Worm (Caenorhabditis elegans) whole organism, young adult: Measurements from ENCODE around the gene col-155.

Experiments used
- B0019.2 ChIP-seq: fragments of 200-800 bp; sonication (Bioruptor generic); conservative IDR thresholded peaks from 2 replicates; pipeline ENCODE4 v1.3.6; 2022; ENCODE audit warnings: missing genetic modification reagents, missing genetic modification characterization, missing compliant biosample characterization
- B0261.1 ChIP-seq: sonication (generic microtip); optimal IDR thresholded peaks from 2 replicates; lab custom pipeline; 2016; ENCODE audit warnings: mild to moderate bottlenecking, missing genetic modification characterization, moderate library complexity, missing compliant biosample characterization
- C06A6.2 ChIP-seq: fragments of 200-800 bp; sonication (Bioruptor generic); conservative IDR thresholded peaks from 2 replicates; pipeline ENCODE4 v1.3.6; 2022; ENCODE audit warnings: missing genetic modification characterization, missing compliant biosample characterization
- D2030.7 ChIP-seq: fragments of 200-800 bp; sonication (Bioruptor generic); IDR thresholded peaks from 2 replicates; pipeline ENCODE4 v1.3.6; 2022; ENCODE audit warnings: missing genetic modification reagents, missing genetic modification characterization, missing compliant biosample characterization
- F10E7.11 ChIP-seq: sonication (generic microtip); optimal IDR thresholded peaks from 2 replicates; lab custom pipeline; 2017; ENCODE audit warnings: mild to moderate bottlenecking, missing genetic modification characterization, moderate library complexity, missing compliant biosample characterization
- F23B12.7 ChIP-seq: sonication (generic microtip); optimal IDR thresholded peaks from 2 replicates; lab custom pipeline; 2017; ENCODE audit warnings: missing genetic modification characterization, mild to moderate bottlenecking, missing compliant biosample characterization, antibody characterized with exemption, moderate library complexity; ENCODE audit not compliant: insufficient read depth
- F52B5.7 ChIP-seq: sonication (generic microtip); optimal IDR thresholded peaks from 2 replicates; lab custom pipeline; 2016; ENCODE audit warnings: mild to moderate bottlenecking, missing genetic modification characterization, missing compliant biosample characterization
- K12H6.12 ChIP-seq: fragments of 200-800 bp; sonication (Bioruptor generic); optimal IDR thresholded peaks from 2 replicates; lab custom pipeline; 2018; ENCODE audit warnings: mild to moderate bottlenecking, missing genetic modification characterization, missing compliant biosample characterization
- aptf-2 ChIP-seq: fragments of 200-800 bp; sonication (Bioruptor generic); conservative IDR thresholded peaks from 2 replicates; pipeline ENCODE4 v1.3.6; 2022; ENCODE audit warnings: missing genetic modification reagents, missing genetic modification characterization, missing compliant biosample characterization
- atf-7 ChIP-seq: sonication (generic microtip); optimal IDR thresholded peaks from 2 replicates; lab custom pipeline; 2017; ENCODE audit warnings: mild to moderate bottlenecking, missing genetic modification characterization, missing compliant biosample characterization
- attf-3 ChIP-seq: fragments of 200-800 bp; sonication (Bioruptor generic); conservative IDR thresholded peaks from 2 replicates; pipeline ENCODE4 v1.3.6; 2022; ENCODE audit warnings: missing genetic modification reagents, missing genetic modification characterization, missing compliant biosample characterization
- attf-6 ChIP-seq: fragments of 200-800 bp; sonication (Bioruptor generic); IDR thresholded peaks from 2 replicates; pipeline ENCODE4 v1.3.6; 2022; ENCODE audit warnings: missing genetic modification reagents, missing genetic modification characterization, missing compliant biosample characterization
- bed-1 ChIP-seq: fragments of 200-800 bp; sonication (Bioruptor generic); IDR thresholded peaks from 2 replicates; pipeline ENCODE4 v1.3.6; 2022; ENCODE audit warnings: missing genetic modification reagents, missing genetic modification characterization, missing compliant biosample characterization
- ccch-3 ChIP-seq: fragments of 200-800 bp; sonication (Bioruptor generic); optimal IDR thresholded peaks from 2 replicates; lab custom pipeline; 2018; ENCODE audit warnings: mild to moderate bottlenecking, missing genetic modification characterization, missing compliant biosample characterization
- cebp-1 ChIP-seq, 2 experiments: fragments of 200-800 bp in 1 of 2; sonication (Bioruptor generic) in 1 of 2; sonication (generic microtip) in 1 of 2; IDR thresholded peaks in 1 of 2; optimal IDR thresholded peaks in 1 of 2; 2 replicates each; pipeline versions ENCODE4 v1.3.6 to Lab custom; 2017 to 2022; ENCODE audit warnings: missing compliant biosample characterization in 2 of 2, missing genetic modification characterization in 2 of 2, mild to moderate bottlenecking in 1 of 2, missing genetic modification reagents in 1 of 2, moderate library complexity in 1 of 2
- chd-7 ChIP-seq: sonication (generic microtip); optimal IDR thresholded peaks from 2 replicates; lab custom pipeline; 2016; ENCODE audit warnings: mild to moderate bottlenecking, missing genetic modification characterization, moderate library complexity, missing compliant biosample characterization
- dox-1 ChIP-seq: fragments of 200-800 bp; sonication (Bioruptor generic); IDR thresholded peaks from 2 replicates; pipeline ENCODE4 v1.3.6; 2022; ENCODE audit warnings: missing genetic modification reagents, missing genetic modification characterization, missing compliant biosample characterization
- dpl-1 ChIP-seq: fragments of 150-350 bp; optimal IDR thresholded peaks from 2 replicates; lab custom pipeline; 2014; ENCODE audit warnings: missing biosample characterization, missing genetic modification reagents, missing genetic modification characterization
- egrh-3 ChIP-seq: fragments of 200-800 bp; sonication (Bioruptor generic); IDR thresholded peaks from 2 replicates; pipeline ENCODE4 v1.3.6; 2022; ENCODE audit warnings: missing genetic modification reagents, missing genetic modification characterization, missing compliant biosample characterization
- ekl-4 ChIP-seq: fragments of 200-800 bp; sonication (Bioruptor generic); IDR thresholded peaks from 2 replicates; pipeline ENCODE4 v1.3.6; 2022; ENCODE audit warnings: missing genetic modification reagents, missing genetic modification characterization, missing compliant biosample characterization
- him-1 ChIP-seq: sonication (generic microtip); optimal IDR thresholded peaks from 2 replicates; lab custom pipeline; 2016; ENCODE audit warnings: missing genotype, missing genetic modification reagents, missing genetic modification characterization, missing compliant biosample characterization
- hlh-12 ChIP-seq: sonication (generic microtip); optimal IDR thresholded peaks from 2 replicates; lab custom pipeline; 2016; ENCODE audit warnings: missing genetic modification characterization, missing compliant biosample characterization
- lag-1 ChIP-seq: fragments of 200-800 bp; sonication (Bioruptor generic); IDR thresholded peaks from 2 replicates; pipeline ENCODE4 v1.3.6; 2022; ENCODE audit warnings: missing genetic modification reagents, missing genetic modification characterization, missing compliant biosample characterization
- let-607 ChIP-seq, 2 experiments: fragments of 200-800 bp in 1 of 2; sonication (Bioruptor generic) in 1 of 2; sonication (generic microtip) in 1 of 2; optimal IDR thresholded peaks; 2 replicates each; lab custom pipeline; 2016 to 2018; ENCODE audit warnings: mild to moderate bottlenecking in 2 of 2, missing compliant biosample characterization in 2 of 2, missing genetic modification characterization in 2 of 2, moderate library complexity in 2 of 2, missing genotype in 1 of 2
- lin-40 ChIP-seq: sonication (generic microtip); optimal IDR thresholded peaks from 2 replicates; lab custom pipeline; 2016; ENCODE audit warnings: missing genetic modification characterization, mild to moderate bottlenecking, missing compliant biosample characterization, missing genotype, missing genetic modification reagents
- lir-1 ChIP-seq: fragments of 200-800 bp; sonication (Bioruptor generic); conservative IDR thresholded peaks from 2 replicates; pipeline ENCODE4 v1.3.6; 2022; ENCODE audit warnings: missing genetic modification reagents, missing genetic modification characterization, missing compliant biosample characterization
- lsl-1 ChIP-seq: fragments of 200-800 bp; sonication (Bioruptor generic); optimal IDR thresholded peaks from 2 replicates; lab custom pipeline; 2018; ENCODE audit warnings: mild to moderate bottlenecking, missing genetic modification characterization, moderate library complexity, missing compliant biosample characterization
- mel-28 ChIP-seq: sonication (generic microtip); optimal IDR thresholded peaks from 2 replicates; lab custom pipeline; 2016; ENCODE audit warnings: borderline replicate concordance, mild to moderate bottlenecking, missing genetic modification characterization, missing compliant biosample characterization
- nhr-80 ChIP-seq: sonication (generic microtip); optimal IDR thresholded peaks from 2 replicates; lab custom pipeline; 2016; ENCODE audit warnings: missing genetic modification characterization, missing compliant biosample characterization
- nhr-90 ChIP-seq: sonication (generic microtip); optimal IDR thresholded peaks from 2 replicates; lab custom pipeline; 2016; ENCODE audit warnings: missing genotype, mild to moderate bottlenecking, missing genetic modification characterization, missing compliant biosample characterization
- pbrm-1 ChIP-seq: fragments of 200-800 bp; sonication (Bioruptor generic); IDR thresholded peaks from 2 replicates; pipeline ENCODE4 v1.3.6; 2022; ENCODE audit warnings: missing genetic modification reagents, missing genetic modification characterization, missing compliant biosample characterization
- rcor-1 ChIP-seq: fragments of 200-800 bp; sonication (Bioruptor generic); IDR thresholded peaks from 2 replicates; pipeline ENCODE4 v1.3.6; 2022; ENCODE audit warnings: missing genetic modification reagents, missing genetic modification characterization, missing compliant biosample characterization
- repo-1 ChIP-seq: sonication (generic microtip); optimal IDR thresholded peaks from 2 replicates; lab custom pipeline; 2017; ENCODE audit warnings: mild to moderate bottlenecking, missing genetic modification characterization, missing compliant biosample characterization
- sdz-38 ChIP-seq: sonication (generic microtip); optimal IDR thresholded peaks from 2 replicates; lab custom pipeline; 2016; ENCODE audit warnings: missing genotype, missing genetic modification characterization, missing compliant biosample characterization
- snpc-1.1 ChIP-seq: sonication (generic microtip); optimal IDR thresholded peaks from 2 replicates; lab custom pipeline; 2017; ENCODE audit warnings: missing genetic modification characterization, mild to moderate bottlenecking, missing compliant biosample characterization, antibody characterized with exemption, moderate library complexity, missing genotype, missing genetic modification reagents; ENCODE audit not compliant: insufficient read depth
- snpc-1.3 ChIP-seq: sonication (generic microtip); optimal IDR thresholded peaks from 2 replicates; lab custom pipeline; 2017; ENCODE audit warnings: missing genetic modification characterization, mild to moderate bottlenecking, missing compliant biosample characterization, antibody characterized with exemption, moderate library complexity, missing genotype, missing genetic modification reagents; ENCODE audit not compliant: insufficient read depth
- somi-1 ChIP-seq: fragments of 200-800 bp; sonication (Bioruptor generic); optimal IDR thresholded peaks from 2 replicates; lab custom pipeline; 2018; ENCODE audit warnings: mild to moderate bottlenecking, missing genetic modification characterization, missing compliant biosample characterization
- tbp1 ChIP-seq: fragments of 200-800 bp; sonication (Bioruptor generic); optimal IDR thresholded peaks from 2 replicates; lab custom pipeline; 2018; ENCODE audit warnings: mild to moderate bottlenecking, missing genetic modification characterization, missing compliant biosample characterization
- tlf-1 ChIP-seq: fragments of 200-800 bp; sonication (Bioruptor generic); optimal IDR thresholded peaks from 2 replicates; lab custom pipeline; 2018; ENCODE audit warnings: mild to moderate bottlenecking, missing genetic modification characterization, missing compliant biosample characterization
- unc-62 ChIP-seq: fragments of 150-350 bp; optimal IDR thresholded peaks from 2 replicates; lab custom pipeline; 2014; ENCODE audit warnings: missing biosample characterization, missing genetic modification reagents, missing genetic modification characterization
- zfh-2 ChIP-seq: fragments of 200-800 bp; sonication (Bioruptor generic); conservative IDR thresholded peaks from 2 replicates; pipeline ENCODE4 v1.3.6; 2022; ENCODE audit warnings: missing genetic modification reagents, missing genetic modification characterization, missing compliant biosample characterization
- ztf-18 ChIP-seq: sonication (generic microtip); optimal IDR thresholded peaks from 2 replicates; lab custom pipeline; 2016; ENCODE audit warnings: missing genotype, mild to moderate bottlenecking, missing genetic modification characterization, missing compliant biosample characterization
- ztf-26 ChIP-seq: sonication (generic microtip); optimal IDR thresholded peaks from 2 replicates; lab custom pipeline; 2017; ENCODE audit warnings: missing genetic modification characterization, missing compliant biosample characterization
- ztf-28 ChIP-seq: fragments of 200-800 bp; sonication (Bioruptor generic); IDR thresholded peaks from 2 replicates; pipeline ENCODE4 v1.3.6; 2022; ENCODE audit warnings: missing genetic modification reagents, missing genetic modification characterization, missing compliant biosample characterization
- ztf-3 ChIP-seq: fragments of 200-800 bp; sonication (Bioruptor generic); optimal IDR thresholded peaks from 2 replicates; lab custom pipeline; 2018; ENCODE audit warnings: mild to moderate bottlenecking, missing genetic modification characterization, missing compliant biosample characterization
- ztf-6 ChIP-seq: fragments of 200-800 bp; sonication (Bioruptor generic); IDR thresholded peaks from 2 replicates; pipeline ENCODE4 v1.3.6; 2022; ENCODE audit warnings: missing genetic modification reagents, missing genetic modification characterization, missing compliant biosample characterization

The col-155 gene

DNA sequence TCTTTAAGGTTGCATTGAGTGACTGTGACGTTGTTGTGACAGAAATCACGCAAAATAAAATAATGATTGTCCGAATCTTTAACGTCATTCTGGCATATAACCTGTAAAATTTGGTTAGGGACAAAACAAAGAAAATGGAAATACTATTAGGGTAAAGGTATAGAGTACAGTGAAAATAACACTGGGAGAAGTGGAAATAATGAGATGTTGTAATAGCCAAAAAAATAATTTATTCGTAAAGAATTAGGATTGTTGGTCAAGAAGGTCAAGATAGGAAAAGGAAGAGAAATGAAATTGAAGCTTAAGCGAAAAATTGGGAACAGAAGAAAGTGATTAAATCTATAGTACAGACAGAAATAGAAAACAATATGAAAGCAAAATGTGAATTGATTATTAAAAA lies 25.4 kb upstream of the col-155 start, which contains the start of gene deg-3:
deg-3 (minus strand) TSS at position 101 of the 400 bp plus-strand sequence.
- TF ChIP-seq C06A6.2 (GFP tag; lab: Robert Waterston, UW) (no peak), bed-1 (no peak), snpc-1.1 (tag; lab: Kevin White, UChicago) (no peak)
- TF ChIP-seq, all 124 proteins: peak for 0

DNA sequence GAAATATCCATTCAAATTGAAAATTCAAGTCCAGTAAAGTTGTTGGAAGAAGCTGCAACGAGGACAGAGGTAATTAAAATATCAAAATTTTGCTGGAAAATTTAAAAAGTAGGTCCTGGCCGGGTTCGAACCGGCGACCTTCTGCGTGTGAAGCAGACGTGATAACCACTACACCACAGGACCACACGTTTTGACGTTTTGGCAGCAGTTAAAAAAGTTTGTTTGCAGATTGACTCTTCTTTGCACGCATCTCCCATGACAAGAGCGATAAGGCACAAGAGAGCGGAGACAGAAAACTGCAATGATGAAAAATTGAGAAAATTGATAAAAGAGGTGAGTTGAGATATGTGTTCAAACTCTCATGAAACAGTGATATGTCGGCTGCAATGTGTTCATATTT lies 22.4 kb upstream of the col-155 start:
- TF ChIP-seq lir-1 (GFP tag; lab: Robert Waterston, UW), result 0 out of 2 replicates have a peak, but pooled peaks have one; percentile 5
- TF ChIP-seq hlh-12, result no peak
- TF ChIP-seq nhr-80, result peak; percentile 60
- TF ChIP-seq ztf-28 (GFP tag; lab: Robert Waterston, UW), result 0 out of 2 replicates have a peak, but pooled peaks have one; percentile 25
- no peak for TF ChIP-seq mel-28 (tag; lab: Kevin White, UChicago)
- 0 out of 2 replicates have a peak, but pooled peaks have one; percentile 6 for TF ChIP-seq egrh-3
- no peak for TF ChIP-seq dpl-1 (GFP tag; lab: Kevin White, UChicago)
- no peak for TF ChIP-seq cebp-1 (GFP tag; IDR thresholded peaks at IDR 0.05; lab: Robert Waterston, UW)
- no peak for TF ChIP-seq cebp-1 (tag; optimal IDR thresholded peaks at IDR 0.05; lab: Kevin White, UChicago)
- TF ChIP-seq F23B12.7 (tag; lab: Kevin White, UChicago), result no peak
- no peak for TF ChIP-seq attf-6 (GFP tag; lab: Robert Waterston, UW)
- TF ChIP-seq ccch-3 (GFP tag; lab: Kevin White, UChicago), result no peak
- peak; percentile 90 for TF ChIP-seq dox-1 (GFP tag; lab: Robert Waterston, UW)
- no peak for TF ChIP-seq B0019.2 (GFP tag; lab: Robert Waterston, UW)
- peak; percentile 32 for TF ChIP-seq lsl-1 (GFP tag; lab: Kevin White, UChicago)
- no peak for TF ChIP-seq aptf-2
- peak; percentile 87 for TF ChIP-seq tbp1 (GFP tag; lab: Kevin White, UChicago)
- TF ChIP-seq lin-40 (tag; lab: Kevin White, UChicago), result no peak
- no peak for TF ChIP-seq ztf-3 (GFP tag; lab: Kevin White, UChicago)
- TF ChIP-seq chd-7 (tag; lab: Kevin White, UChicago), result peak; percentile 32
- peak; percentile 75 for TF ChIP-seq F52B5.7 (tag; lab: Kevin White, UChicago)
- peak; percentile 20 for TF ChIP-seq atf-7 (tag; lab: Kevin White, UChicago)
- TF ChIP-seq rcor-1 (GFP tag; lab: Robert Waterston, UW), result 0 out of 2 replicates have a peak, but pooled peaks have one; percentile 36
- no peak for TF ChIP-seq unc-62 (GFP tag; lab: Kevin White, UChicago)
- TF ChIP-seq nhr-90, result no peak
- no peak for TF ChIP-seq ekl-4
- no peak for TF ChIP-seq zfh-2 (GFP tag; lab: Robert Waterston, UW)
- TF ChIP-seq K12H6.12, result peak; percentile 15
- no peak for TF ChIP-seq ztf-26 (tag; lab: Kevin White, UChicago)
- no peak for TF ChIP-seq ztf-6 (GFP tag; lab: Robert Waterston, UW)
- peak; percentile 39 for TF ChIP-seq tlf-1 (GFP tag; lab: Kevin White, UChicago)
- TF ChIP-seq attf-3, result no peak
- TF ChIP-seq D2030.7 (GFP tag; lab: Robert Waterston, UW), result peak; percentile 79
- peak; percentile 83 for TF ChIP-seq him-1
- peak; percentile 65 for TF ChIP-seq repo-1 (tag; lab: Kevin White, UChicago)
- TF ChIP-seq snpc-1.3 (tag; lab: Kevin White, UChicago), result no peak
- no peak for TF ChIP-seq lag-1 (GFP tag; lab: Robert Waterston, UW)
- TF ChIP-seq somi-1 (GFP tag; lab: Kevin White, UChicago), result peak; percentile 21
- TF ChIP-seq pbrm-1, result peak; percentile 80
- TF ChIP-seq let-607 (tag; optimal IDR thresholded peaks at IDR 0.05; lab: Kevin White, UChicago), result peak in 1 of 2 experiments; percentile 18
- peak; percentile 81 for TF ChIP-seq B0261.1 (tag; lab: Kevin White, UChicago)
- no peak for TF ChIP-seq sdz-38 (tag; lab: Kevin White, UChicago)
- TF ChIP-seq F10E7.11 (tag; lab: Kevin White, UChicago), result no peak
- peak; percentile 62 for TF ChIP-seq ztf-18 (tag; lab: Kevin White, UChicago)
